Fruit fly (Drosophila melanogaster): ENCODE data around the gene Drak.

Drak gene

dm6 chrX:11518435-11518834 is 25.5 kb downstream of the Drak start (continued):
- TF ChIP-seq vvl (GFP tag; IDR thresholded peaks at IDR 0.05) (peak; percentile 92), H2.0 (GFP tag; IDR thresholded peaks at IDR 0.05) (peak; percentile 78), Dek (tag; optimal IDR thresholded peaks at IDR 0.05) (peak; percentile 71), Awh (GFP tag; IDR thresholded peaks at IDR 0.05) (peak; percentile 75), tap (tag; optimal IDR thresholded peaks at IDR 0.05) (peak; percentile 62), CG7372 (GFP tag; IDR thresholded peaks at IDR 0.05) (peak; percentile 83), slp2 (GFP tag; optimal IDR thresholded peaks at IDR 0.05) (no peak), jigr1 (GFP tag; IDR thresholded peaks at IDR 0.05) (0 out of 3 replicates have a peak, but pooled peaks have one; percentile 23), CG11696 (GFP tag; IDR thresholded peaks at IDR 0.05) (peak; percentile 93)

- peak; percentile 61 for TF ChIP-seq cg (GFP tag; optimal IDR thresholded peaks at IDR 0.05)
- peak; percentile 65 for TF ChIP-seq Med (GFP tag)
- TF ChIP-seq Pdp1 (GFP tag; optimal IDR thresholded peaks at IDR 0.05): peak in 1 of 2 experiments; percentile 32
- peak; percentile 10; the same call in 1 of the 2 replicates for TF ChIP-seq vvl (GFP tag; IDR thresholded peaks at IDR 0.05)
- no peak for TF ChIP-seq tna (GFP tag; IDR thresholded peaks at IDR 0.05; ENCODE audit: partially characterized antibody)
- peak; percentile 14 for TF ChIP-seq pita (GFP tag; optimal IDR thresholded peaks at IDR 0.05)
- TF ChIP-seq CTCF (GFP tag; optimal IDR thresholded peaks at IDR 0.05): peak; percentile 11
- TF ChIP-seq HHEX (GFP tag; optimal IDR thresholded peaks at IDR 0.05): no peak
- no peak for TF ChIP-seq CG17328 (GFP tag; IDR thresholded peaks at IDR 0.05)
- TF ChIP-seq Mrtf (GFP tag; IDR thresholded peaks at IDR 0.05): no peak
- TF ChIP-seq bbx (GFP tag; IDR thresholded peaks at IDR 0.05; ENCODE audit: partially characterized antibody): peak; percentile 14; the same call in 1 of the 2 replicates
- no peak for TF ChIP-seq ind (GFP tag; optimal IDR thresholded peaks at IDR 0.05)
- TF ChIP-seq Ets65A (GFP tag): peak; percentile 64
- TF ChIP-seq Hr78 (GFP tag; optimal IDR thresholded peaks at IDR 0.05): peak in 1 of 2 experiments; percentile 46
- peak; percentile 48 for TF ChIP-seq CG15479 (GFP tag; optimal IDR thresholded peaks at IDR 0.05)
- no peak for TF ChIP-seq da (GFP tag; optimal IDR thresholded peaks at IDR 0.05)
- TF ChIP-seq Lpt (GFP tag; optimal IDR thresholded peaks at IDR 0.05): no peak
- no peak for TF ChIP-seq onecut (GFP tag; IDR thresholded peaks at IDR 0.05)
- no peak for TF ChIP-seq ken (GFP tag; IDR thresholded peaks at IDR 0.05)
- no peak for TF ChIP-seq CG10565 (GFP tag; optimal IDR thresholded peaks at IDR 0.05)
- TF ChIP-seq MTF-1 (GFP tag; optimal IDR thresholded peaks at IDR 0.05; ENCODE audit: borderline replicate concordance): no peak
- no peak for TF ChIP-seq Sry-β (GFP tag; optimal IDR thresholded peaks at IDR 0.05)
- no peak for TF ChIP-seq h (optimal IDR thresholded peaks at IDR 0.05)
- TF ChIP-seq CG2202 (tag; optimal IDR thresholded peaks at IDR 0.05): no peak
- no peak for TF ChIP-seq CG12219 (GFP tag; optimal IDR thresholded peaks at IDR 0.05)
- peak; percentile 36; the same call in 1 of the 3 replicates for TF ChIP-seq CG2199 (GFP tag; IDR thresholded peaks at IDR 0.05)
- no peak for TF ChIP-seq twi (tag; optimal IDR thresholded peaks at IDR 0.05)
Observed at dm6 chrX:11520209-11520608, 27.3 kb downstream of the Drak start.

- peak; percentile 19; the same call in 1 of the 2 replicates for TF ChIP-seq Drgx (GFP tag; IDR thresholded peaks at IDR 0.05)
- peak; percentile 67 for TF ChIP-seq CG7556 (GFP tag; optimal IDR thresholded peaks at IDR 0.05)
- peak; percentile 14 for TF ChIP-seq kni (GFP tag; optimal IDR thresholded peaks at IDR 0.05)
- peak; percentile 74 for TF ChIP-seq CG2712 (tag; optimal IDR thresholded peaks at IDR 0.05)
- no peak for TF ChIP-seq CG17802 (tag; optimal IDR thresholded peaks at IDR 0.05)
- no peak for TF ChIP-seq CG4617 (GFP tag; optimal IDR thresholded peaks at IDR 0.05; ENCODE audit: borderline replicate concordance)
- 0 out of 2 replicates have a peak, but pooled peaks have one; percentile 26 for TF ChIP-seq MBD-R2 (GFP tag; IDR thresholded peaks at IDR 0.05)
- no peak for TF ChIP-seq CG12744 (GFP tag; optimal IDR thresholded peaks at IDR 0.05)
- peak; percentile 52 for TF ChIP-seq CG1603 (tag; optimal IDR thresholded peaks at IDR 0.05)
- peak; percentile 31 for TF ChIP-seq CG12071 (GFP tag; optimal IDR thresholded peaks at IDR 0.05)
- TF ChIP-seq chm (GFP tag; IDR thresholded peaks at IDR 0.05): peak; percentile 59; the same call in 1 of the 2 replicates
- peak; percentile 77 for TF ChIP-seq CG31441 (GFP tag; IDR thresholded peaks at IDR 0.05)
- TF ChIP-seq chif (GFP tag; optimal IDR thresholded peaks at IDR 0.05): peak in 1 of 2 experiments; percentile 46
Observed at dm6 chrX:11521561-11522546, 28.9 kb downstream of the Drak start.

All from whole organism, embryonic.